Worm (Caenorhabditis elegans): ENCODE results near the gene xpb-1.

Gene xpb-1

ce11 chrIII:11567837-11568236 lies 41.4 kb downstream of the xpb-1 start, which contains the start of gene psme-3:
Gene psme-3 (plus strand): TSS chrIII:11568137.
- TF ChIP-seq ceh-58 (GFP tag; IDR thresholded peaks at IDR 0.05) (no peak), tlf-1 (GFP tag; optimal IDR thresholded peaks at IDR 0.05) (no peak), ceh-91 (GFP tag; IDR thresholded peaks at IDR 0.05) (no peak), lin-54 (GFP tag; optimal IDR thresholded peaks at IDR 0.05) (no peak)

- TF ChIP-seq nfyb-1 (GFP tag; IDR thresholded peaks at IDR 0.05) = no peak
- TF ChIP-seq lag-1 (GFP tag; IDR thresholded peaks at IDR 0.05) = no peak
- TF ChIP-seq hlh-26 (GFP tag; conservative IDR thresholded peaks at IDR 0.05) = no peak
- TF ChIP-seq let-526 (GFP tag; IDR thresholded peaks at IDR 0.05) = no peak
- no peak for TF ChIP-seq ceh-40 (GFP tag; IDR thresholded peaks at IDR 0.05)
- TF ChIP-seq athp-1 (tag; optimal IDR thresholded peaks at IDR 0.05) = no peak
- TF ChIP-seq ets-4 (GFP tag; optimal IDR thresholded peaks at IDR 0.05) = no peak
- TF ChIP-seq sptf-2 (GFP tag; optimal IDR thresholded peaks at IDR 0.05) = no peak
- TF ChIP-seq egrh-3 (GFP tag; IDR thresholded peaks at IDR 0.05) = no peak
- no peak for TF ChIP-seq Y95B8A.8 (GFP tag; IDR thresholded peaks at IDR 0.05)
- no peak for TF ChIP-seq ccch-3 (GFP tag; optimal IDR thresholded peaks at IDR 0.05)
- TF ChIP-seq F57A8.1 (GFP tag; optimal IDR thresholded peaks at IDR 0.05) = no peak
- no peak for TF ChIP-seq xnd-1 (tag; optimal IDR thresholded peaks at IDR 0.05)
- TF ChIP-seq bed-1 (GFP tag; IDR thresholded peaks at IDR 0.05) = no peak
- no peak for TF ChIP-seq ZK185.1 (tag; optimal IDR thresholded peaks at IDR 0.05; ENCODE audit: poor library complexity, severe bottlenecking)
- TF ChIP-seq ztf-28 (GFP tag; IDR thresholded peaks at IDR 0.05) = no peak
- no peak for TF ChIP-seq let-607 (tag; optimal IDR thresholded peaks at IDR 0.05)
- TF ChIP-seq K11D2.4 (GFP tag; IDR thresholded peaks at IDR 0.05) = no peak
These were observed 47.5 kb downstream of the xpb-1 start, which contains the start of gene Y66D12A.8 for ce11 chrIII:11573921-11574320. Gene Y66D12A.8 (plus strand): TSS chrIII:11574221.

DNA sequence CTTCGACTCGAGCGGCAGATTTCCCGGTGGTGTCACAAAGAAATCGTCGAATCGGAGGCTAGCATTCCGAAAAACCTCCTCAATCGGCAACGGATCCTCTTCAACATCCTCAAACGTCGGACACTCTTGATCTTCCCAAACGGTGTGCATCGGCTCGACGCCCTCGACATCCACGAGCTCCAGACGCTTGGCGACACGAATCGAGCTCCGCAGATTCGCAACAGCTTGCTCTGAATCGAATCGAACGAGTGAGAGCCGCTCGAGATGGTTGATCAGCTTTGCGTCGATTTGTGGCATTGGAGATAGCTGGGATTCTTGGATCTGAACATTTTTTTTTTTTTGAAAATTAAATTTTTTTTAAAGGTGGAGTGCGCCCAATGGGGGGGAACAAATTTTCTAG lies 52.9 kb downstream of the xpb-1 start:
- TF ChIP-seq B0035.1 (tag; optimal IDR thresholded peaks at IDR 0.05) = no peak
- peak; percentile 22; the same call in 1 of the 2 replicates for TF ChIP-seq B0336.3 (GFP tag; IDR thresholded peaks at IDR 0.05)
- 0 out of 2 replicates have a peak, but pooled peaks have one; percentile 18 for TF ChIP-seq nfyb-1 (GFP tag; IDR thresholded peaks at IDR 0.05)
- TF ChIP-seq zfh-2 (GFP tag; conservative IDR thresholded peaks at IDR 0.05) = peak; percentile 80
- peak; percentile 45; the same call in 1 of the 2 replicates for TF ChIP-seq hsf-1 (GFP tag; IDR thresholded peaks at IDR 0.05)

DNA sequence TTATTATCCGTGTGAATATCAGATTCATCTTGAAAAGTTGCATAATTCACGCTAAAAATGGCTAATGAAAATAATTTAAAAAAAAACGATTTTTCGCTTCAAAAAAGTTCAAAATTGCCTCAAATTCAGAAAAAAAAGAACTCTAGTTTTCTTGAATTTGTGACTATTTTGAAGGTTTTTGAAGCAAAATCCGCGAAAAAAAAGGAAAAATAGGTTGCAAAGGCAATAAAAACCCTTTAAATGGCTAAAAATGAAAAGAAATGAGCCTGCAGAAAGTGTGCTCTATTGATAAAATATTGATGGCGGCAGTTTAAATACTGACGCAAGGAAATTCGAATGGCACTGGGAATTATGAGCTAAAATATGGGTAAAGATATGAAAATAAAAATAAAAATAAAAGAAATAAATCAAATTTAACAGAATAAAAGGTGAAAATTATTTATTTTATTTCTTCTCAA lies 54.0 kb downstream of the xpb-1 start, which contains the start of gene Y66D12A.7:
Y66D12A.7 (minus strand) TSS at position 51 of the 458 bp plus-strand sequence.
- TF ChIP-seq ceh-100 (GFP tag; IDR thresholded peaks at IDR 0.05) = no peak
- TF ChIP-seq dpff-1 (tag; optimal IDR thresholded peaks at IDR 0.05) = no peak
- TF ChIP-seq mel-28 (tag; optimal IDR thresholded peaks at IDR 0.05; ENCODE audit: borderline replicate concordance) = no peak
- no peak for TF ChIP-seq pha-4 (tag; optimal IDR thresholded peaks at IDR 0.05)
- TF ChIP-seq rcor-1 (GFP tag; IDR thresholded peaks at IDR 0.05) = no peak
- TF ChIP-seq let-607 (tag; optimal IDR thresholded peaks at IDR 0.05) = no peak
- TF ChIP-seq K11D2.4 (GFP tag; IDR thresholded peaks at IDR 0.05) = no peak
- peak; percentile 62 for TF ChIP-seq athp-1 (tag; optimal IDR thresholded peaks at IDR 0.05)
- TF ChIP-seq attf-3 (GFP tag; conservative IDR thresholded peaks at IDR 0.05) = no peak
- TF ChIP-seq snpc-1.1 (tag; optimal IDR thresholded peaks at IDR 0.05; ENCODE audit: insufficient read depth) = no peak
- TF ChIP-seq dpl-1 (GFP tag; optimal IDR thresholded peaks at IDR 0.05) = peak; percentile 5
- no peak for TF ChIP-seq ceh-27 (GFP tag; optimal IDR thresholded peaks at IDR 0.05)
- no peak for TF ChIP-seq ztf-28 (GFP tag; IDR thresholded peaks at IDR 0.05)
- peak; percentile 79 for TF ChIP-seq lin-54 (GFP tag; optimal IDR thresholded peaks at IDR 0.05)
- no peak for TF ChIP-seq Y56A3A.18 (GFP tag; IDR thresholded peaks at IDR 0.05)
- no peak for TF ChIP-seq hlh-26 (GFP tag; conservative IDR thresholded peaks at IDR 0.05)
- peak; percentile 67 for TF ChIP-seq efl-1 (GFP tag; optimal IDR thresholded peaks at IDR 0.05)
- TF ChIP-seq F55B11.4 (tag; optimal IDR thresholded peaks at IDR 0.05; ENCODE audit: borderline replicate concordance, insufficient read depth) = no peak
- TF ChIP-seq D2030.7 (GFP tag; IDR thresholded peaks at IDR 0.05) = 0 out of 2 replicates have a peak, but pooled peaks have one; percentile 17
- 0 out of 2 replicates have a peak, but pooled peaks have one; percentile 13 for TF ChIP-seq B0336.3 (GFP tag; IDR thresholded peaks at IDR 0.05)
- TF ChIP-seq C06A6.2 (GFP tag; conservative IDR thresholded peaks at IDR 0.05) = no peak
- TF ChIP-seq gei-17 (GFP tag; optimal IDR thresholded peaks at IDR 0.05) = no peak
- TF ChIP-seq ZK185.1 (tag; optimal IDR thresholded peaks at IDR 0.05; ENCODE audit: poor library complexity, severe bottlenecking) = no peak
- TF ChIP-seq let-526 (GFP tag; IDR thresholded peaks at IDR 0.05) = no peak
- no peak for TF ChIP-seq lin-40 (tag; optimal IDR thresholded peaks at IDR 0.05)

Data from whole organism, young adult.